Fruit fly (Drosophila melanogaster) whole organism, embryonic: Measurements from ENCODE around the gene CG17982.

Source experiments
- Ada2b ChIP-seq: fragments of 200-800 bp; sonication (Bioruptor generic); IDR thresholded peaks from 2 replicates; pipeline ENCODE4 v1.3.6; 2022; ENCODE audit warnings: missing biosample characterization, missing genetic modification characterization
- BEAF-32 ChIP-seq: fragments of 200-800 bp; sonication (Bioruptor generic); optimal IDR thresholded peaks from 3 replicates; lab custom pipeline; 2017; ENCODE audit warnings: missing biosample characterization, missing genetic modification characterization, mild to moderate bottlenecking, moderate library complexity, missing genetic modification reagents
- CG10147 ChIP-seq: fragments of 200-800 bp; sonication (Bioruptor generic); optimal IDR thresholded peaks from 2 replicates; lab custom pipeline; 2019; ENCODE audit warnings: missing biosample characterization, mild to moderate bottlenecking, missing genetic modification characterization, moderate library complexity
- CG10209 ChIP-seq: fragments of 200-800 bp; sonication (Bioruptor generic); optimal IDR thresholded peaks from 3 replicates; lab custom pipeline; 2017; ENCODE audit warnings: missing biosample characterization, mild to moderate bottlenecking, missing genetic modification characterization, missing genetic modification reagents
- CG10267 ChIP-seq: fragments of 200-800 bp; sonication (Bioruptor generic); optimal IDR thresholded peaks from 2 replicates; lab custom pipeline; 2018; ENCODE audit warnings: missing biosample characterization, mild to moderate bottlenecking, missing genetic modification characterization, moderate library complexity
- CG10959 ChIP-seq: fragments of 200-800 bp; sonication (Bioruptor generic); IDR thresholded peaks from 2 replicates; pipeline ENCODE4 v1.3.6; 2022; ENCODE audit warnings: missing biosample characterization, missing genetic modification characterization
- CG11085 ChIP-seq: fragments of 200-800 bp; sonication (Bioruptor generic); IDR thresholded peaks from 2 replicates; pipeline ENCODE4 v1.3.6; 2022; ENCODE audit warnings: missing biosample characterization, missing genetic modification characterization
- CG12104 ChIP-seq: fragments of 200-800 bp; sonication (Bioruptor generic); optimal IDR thresholded peaks from 3 replicates; lab custom pipeline; 2016; ENCODE audit warnings: missing biosample characterization, missing genetic modification characterization
- CG13123 ChIP-seq: fragments of 200-800 bp; sonication (Bioruptor generic); optimal IDR thresholded peaks from 2 replicates; lab custom pipeline; 2016; ENCODE audit warnings: missing biosample characterization, missing genetic modification characterization
- CG13894 ChIP-seq: fragments of 200-800 bp; sonication (Bioruptor generic); optimal IDR thresholded peaks from 3 replicates; lab custom pipeline; 2018; ENCODE audit warnings: missing biosample characterization, mild to moderate bottlenecking, missing genetic modification characterization, moderate library complexity
- CG14014 ChIP-seq: fragments of 200-800 bp; sonication (Bioruptor generic); IDR thresholded peaks from 2 replicates; pipeline ENCODE4 v1.3.6; 2022; ENCODE audit warnings: missing biosample characterization, missing genetic modification characterization
- CG1602 ChIP-seq: fragments of 200-800 bp; sonication (Bioruptor generic); optimal IDR thresholded peaks from 3 replicates; lab custom pipeline; 2016; ENCODE audit warnings: missing biosample characterization, missing genetic modification characterization
- CG17186 ChIP-seq: fragments of 200-800 bp; sonication (Bioruptor generic); optimal IDR thresholded peaks from 3 replicates; lab custom pipeline; 2017; ENCODE audit warnings: missing biosample characterization, missing genetic modification reagents, missing genetic modification characterization
- CG17912 ChIP-seq: fragments of 200-800 bp; sonication (Bioruptor generic); optimal IDR thresholded peaks from 2 replicates; lab custom pipeline; 2018; ENCODE audit warnings: missing biosample characterization, mild to moderate bottlenecking, missing genetic modification characterization
- CG18619 ChIP-seq: fragments of 200-800 bp; sonication (Bioruptor generic); optimal IDR thresholded peaks from 3 replicates; lab custom pipeline; 2017; ENCODE audit warnings: missing biosample characterization, mild to moderate bottlenecking, missing genetic modification characterization
- CG2116 ChIP-seq: fragments of 200-800 bp; sonication (Bioruptor generic); optimal IDR thresholded peaks from 3 replicates; lab custom pipeline; 2018; ENCODE audit warnings: missing biosample characterization, mild to moderate bottlenecking, missing genetic modification characterization
- CG2129 ChIP-seq: fragments of 200-800 bp; sonication (Bioruptor generic); IDR thresholded peaks from 2 replicates; pipeline ENCODE4 v1.3.6; 2022; ENCODE audit warnings: missing biosample characterization, missing genetic modification characterization; ENCODE audit not compliant: partially characterized antibody
- CG2199 ChIP-seq: fragments of 200-800 bp; sonication (Bioruptor generic); IDR thresholded peaks from 3 replicates; pipeline ENCODE4 v1.3.6; 2022; ENCODE audit warnings: missing biosample characterization, missing genetic modification characterization
- CG30403 ChIP-seq: fragments of 200-800 bp; sonication (Bioruptor generic); optimal IDR thresholded peaks from 3 replicates; lab custom pipeline; 2016; ENCODE audit warnings: missing biosample characterization, missing genetic modification characterization
- CG4707 ChIP-seq: fragments of 200-800 bp; sonication (Bioruptor generic); optimal IDR thresholded peaks from 2 replicates; lab custom pipeline; 2018; ENCODE audit warnings: missing biosample characterization, mild to moderate bottlenecking, missing genetic modification characterization, moderate library complexity
- CG6272 ChIP-seq: fragments of 200-800 bp; sonication (Bioruptor generic); IDR thresholded peaks from 2 replicates; pipeline ENCODE4 v1.3.6; 2022; ENCODE audit warnings: missing biosample characterization, missing genetic modification characterization
- CG7839 ChIP-seq: fragments of 200-800 bp; sonication (Bioruptor generic); optimal IDR thresholded peaks from 3 replicates; lab custom pipeline; 2018; ENCODE audit warnings: missing biosample characterization, mild to moderate bottlenecking, missing genetic modification characterization, moderate library complexity
- CG8290 ChIP-seq, 3 experiments: fragments of 200-800 bp; sonication (Bioruptor generic); optimal IDR thresholded peaks; 2 replicates each; lab custom pipeline; 2016 to 2019; ENCODE audit warnings: missing biosample characterization in 3 of 3, missing genetic modification characterization in 3 of 3, mild to moderate bottlenecking in 2 of 3, moderate library complexity in 1 of 3
- CG8388 ChIP-seq: fragments of 200-800 bp; sonication (Bioruptor generic); optimal IDR thresholded peaks from 2 replicates; lab custom pipeline; 2019; ENCODE audit warnings: missing biosample characterization, mild to moderate bottlenecking, missing genetic modification characterization, moderate library complexity
- Dip3 ChIP-seq: fragments of 200-800 bp; sonication (Bioruptor generic); optimal IDR thresholded peaks from 3 replicates; lab custom pipeline; 2016; ENCODE audit warnings: missing biosample characterization, missing genetic modification characterization
- Drgx ChIP-seq: fragments of 200-800 bp; sonication (Bioruptor generic); IDR thresholded peaks from 2 replicates; pipeline ENCODE4 v1.3.6; 2022; ENCODE audit warnings: missing biosample characterization, missing genetic modification characterization
- Elba2 ChIP-seq: fragments of 200-800 bp; sonication (Bioruptor generic); optimal IDR thresholded peaks from 3 replicates; lab custom pipeline; 2016; ENCODE audit warnings: missing biosample characterization, missing genetic modification characterization
- Hr51 ChIP-seq, 2 experiments: fragments of 200-800 bp; sonication (Bioruptor generic); optimal IDR thresholded peaks; 2 replicates in 1 of 2; 3 replicates in 1 of 2; lab custom pipeline; 2016 to 2018; ENCODE audit warnings: missing biosample characterization in 2 of 2, missing genetic modification characterization in 2 of 2, mild to moderate bottlenecking in 1 of 2, moderate library complexity in 1 of 2
- Hsf ChIP-seq: fragments of 200-800 bp; sonication (Bioruptor generic); optimal IDR thresholded peaks from 3 replicates; lab custom pipeline; 2016; ENCODE audit warnings: missing biosample characterization, missing genetic modification characterization
- Lhr ChIP-seq: fragments of 200-800 bp; sonication (Bioruptor generic); optimal IDR thresholded peaks from 3 replicates; lab custom pipeline; 2017; ENCODE audit warnings: mild to moderate bottlenecking, missing biosample characterization, missing genetic modification reagents, missing genetic modification characterization
- Lim3 ChIP-seq: fragments of 200-800 bp; sonication (Bioruptor generic); IDR thresholded peaks from 2 replicates; pipeline ENCODE4 v1.3.6; 2022; ENCODE audit warnings: missing biosample characterization, missing genetic modification characterization
- MTF-1 ChIP-seq: fragments of 200-800 bp; sonication (Bioruptor generic); optimal IDR thresholded peaks from 2 replicates; lab custom pipeline; 2018; ENCODE audit warnings: missing biosample characterization, mild to moderate bottlenecking, missing genetic modification characterization, borderline replicate concordance
- NK7.1 ChIP-seq: fragments of 200-800 bp; sonication (Bioruptor generic); optimal IDR thresholded peaks from 3 replicates; lab custom pipeline; 2016; ENCODE audit warnings: missing biosample characterization, missing genetic modification characterization
- Rfx ChIP-seq: fragments of 200-800 bp; sonication (Bioruptor generic); IDR thresholded peaks from 2 replicates; pipeline ENCODE4 v1.3.6; 2022; ENCODE audit warnings: missing biosample characterization, missing genetic modification characterization
- Tbp ChIP-seq: fragments of >200 bp; optimal IDR thresholded peaks from 2 replicates; lab custom pipeline; 2018; ENCODE audit warnings: missing biosample characterization, missing genetic modification characterization
- ash1 ChIP-seq: fragments of 200-800 bp; sonication (Bioruptor generic); optimal IDR thresholded peaks from 2 replicates; lab custom pipeline; 2018; ENCODE audit warnings: missing biosample characterization, mild to moderate bottlenecking, missing genetic modification characterization
- bowl ChIP-seq: fragments of 200-800 bp; sonication (Bioruptor generic); IDR thresholded peaks from 2 replicates; pipeline ENCODE4 v1.3.6; 2022; ENCODE audit warnings: missing biosample characterization, missing genetic modification characterization
- crc ChIP-seq: fragments of 200-800 bp; sonication (Bioruptor generic); optimal IDR thresholded peaks from 2 replicates; lab custom pipeline; 2016; ENCODE audit warnings: missing biosample characterization, missing genetic modification characterization
- danr ChIP-seq: fragments of 200-800 bp; sonication (Bioruptor generic); IDR thresholded peaks from 2 replicates; pipeline ENCODE4 v1.3.6; 2022; ENCODE audit warnings: missing biosample characterization, missing genetic modification characterization
- jing ChIP-seq: fragments of 200-800 bp; sonication (Bioruptor generic); optimal IDR thresholded peaks from 2 replicates; lab custom pipeline; 2018; ENCODE audit warnings: missing biosample characterization, mild to moderate bottlenecking, missing genetic modification characterization
- ken ChIP-seq: fragments of 200-800 bp; sonication (Bioruptor generic); IDR thresholded peaks from 3 replicates; pipeline ENCODE4 v1.3.6; 2022; ENCODE audit warnings: missing biosample characterization, missing genetic modification characterization
- kni ChIP-seq: fragments of 200-800 bp; sonication (Bioruptor generic); optimal IDR thresholded peaks from 3 replicates; lab custom pipeline; 2017; ENCODE audit warnings: mild to moderate bottlenecking, missing biosample characterization, missing genetic modification reagents, missing genetic modification characterization
- peb ChIP-seq: fragments of 200-800 bp; sonication (Bioruptor generic); IDR thresholded peaks from 2 replicates; pipeline ENCODE4 v1.3.6; 2022; ENCODE audit warnings: missing biosample characterization, missing genetic modification characterization
- pros ChIP-seq: fragments of 200-800 bp; sonication (Bioruptor generic); optimal IDR thresholded peaks from 3 replicates; lab custom pipeline; 2019; ENCODE audit warnings: missing biosample characterization, mild to moderate bottlenecking, missing genetic modification characterization, moderate library complexity
- pum ChIP-seq: fragments of 200-800 bp; sonication (Bioruptor generic); optimal IDR thresholded peaks from 2 replicates; lab custom pipeline; 2016; ENCODE audit warnings: missing biosample characterization, missing genetic modification characterization
- salm ChIP-seq: fragments of 200-800 bp; sonication (Bioruptor generic); optimal IDR thresholded peaks from 2 replicates; lab custom pipeline; 2018; ENCODE audit warnings: missing biosample characterization, mild to moderate bottlenecking, missing genetic modification characterization
- stwl ChIP-seq: fragments of 200-800 bp; sonication (Bioruptor generic); optimal IDR thresholded peaks from 3 replicates; lab custom pipeline; 2018; ENCODE audit warnings: missing biosample characterization, mild to moderate bottlenecking, missing genetic modification characterization, moderate library complexity
- tap ChIP-seq: fragments of 200-800 bp; optimal IDR thresholded peaks from 3 replicates; lab custom pipeline; 2019; ENCODE audit warnings: missing biosample characterization, mild to moderate bottlenecking, missing genetic modification characterization, moderate library complexity
- twi ChIP-seq: fragments of 200-800 bp; optimal IDR thresholded peaks from 2 replicates; lab custom pipeline; 2019; ENCODE audit warnings: missing biosample characterization, mild to moderate bottlenecking, missing genetic modification characterization, moderate library complexity
- vnd ChIP-seq: fragments of 200-800 bp; sonication (Bioruptor generic); IDR thresholded peaks from 3 replicates; pipeline ENCODE4 v1.3.6; 2022; ENCODE audit warnings: missing biosample characterization, missing genetic modification characterization; ENCODE audit not compliant: partially characterized antibody
- wor ChIP-seq: fragments of 200-800 bp; sonication (Bioruptor generic); IDR thresholded peaks from 2 replicates; pipeline ENCODE4 v1.3.6; 2022; ENCODE audit warnings: missing biosample characterization, missing genetic modification characterization

The CG17982 gene

DNA sequence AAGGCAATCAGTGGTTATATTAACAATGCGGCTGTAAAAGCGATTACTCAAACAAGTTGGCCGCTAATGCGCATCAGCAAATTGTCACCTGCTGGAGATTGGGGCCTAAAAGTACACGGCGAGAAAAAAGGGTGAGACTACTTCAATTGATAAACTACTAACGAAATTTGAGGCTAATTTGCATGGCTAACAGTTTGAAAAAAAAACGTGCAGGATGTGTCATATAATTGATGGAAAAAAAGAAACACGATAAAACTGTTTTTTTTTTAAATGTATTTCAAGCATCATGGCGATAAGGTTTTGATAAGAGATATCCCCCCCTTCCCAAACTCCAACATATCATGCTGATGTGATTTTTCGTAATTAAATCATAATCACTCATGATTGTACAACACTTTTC, 30.9 kb downstream of the CG17982 start (continued):
- TF ChIP-seq CG17186 (GFP tag; lab: Kevin White, UChicago) = no peak
- TF ChIP-seq Ada2b (GFP tag; lab: Robert Waterston, UW) = peak; percentile 16; the same call in 1 of the 2 replicates
- peak; percentile 46; the same call in 1 of the 2 replicates for TF ChIP-seq CG14014 (GFP tag; lab: Robert Waterston, UW)
- no peak for TF ChIP-seq CG17912 (GFP tag; lab: Kevin White, UChicago)
- TF ChIP-seq peb (GFP tag; lab: Robert Waterston, UW) = no peak
- no peak for TF ChIP-seq BEAF-32 (GFP tag; lab: Kevin White, UChicago)
- TF ChIP-seq Lim3 = no peak
- TF ChIP-seq jing (GFP tag; lab: Kevin White, UChicago) = no peak
- TF ChIP-seq CG4707 (GFP tag; lab: Kevin White, UChicago) = no peak
- no peak for TF ChIP-seq MTF-1 (GFP tag; lab: Kevin White, UChicago)
- TF ChIP-seq CG1602 (GFP tag; lab: Kevin White, UChicago) = no peak
- no peak for TF ChIP-seq danr (GFP tag; lab: Robert Waterston, UW)
- no peak for TF ChIP-seq crc (GFP tag; lab: Kevin White, UChicago)
- no peak for TF ChIP-seq CG2199 (GFP tag; lab: Robert Waterston, UW)
- TF ChIP-seq CG10147 (GFP tag; lab: Kevin White, UChicago) = no peak
- no peak for TF ChIP-seq CG13123 (GFP tag; lab: Kevin White, UChicago)
- no peak for TF ChIP-seq Tbp (GFP tag; lab: Kevin White, UChicago)
- no peak for TF ChIP-seq Elba2 (GFP tag; lab: Kevin White, UChicago)
- no peak for TF ChIP-seq kni (GFP tag; lab: Kevin White, UChicago)
- no peak for TF ChIP-seq CG12104 (GFP tag; lab: Kevin White, UChicago)
- no peak for TF ChIP-seq salm
- TF ChIP-seq Lhr (GFP tag; lab: Kevin White, UChicago) = no peak
- TF ChIP-seq Hr51 (GFP tag; optimal IDR thresholded peaks at IDR 0.05; lab: Kevin White, UChicago) = peak in 1 of 2 experiments; percentile 42
- TF ChIP-seq tap (tag; lab: Kevin White, UChicago) = no peak
- TF ChIP-seq ash1 = no peak
- TF ChIP-seq Drgx (GFP tag; lab: Robert Waterston, UW) = no peak
- TF ChIP-seq pros = no peak
- no peak for TF ChIP-seq vnd (GFP tag; lab: Robert Waterston, UW)
- no peak for TF ChIP-seq CG11085 (GFP tag; lab: Robert Waterston, UW)
- TF ChIP-seq NK7.1 (GFP tag; lab: Kevin White, UChicago) = peak; percentile 11
- no peak for TF ChIP-seq stwl (tag; lab: Kevin White, UChicago)
- peak; percentile 70 for TF ChIP-seq Rfx (GFP tag; lab: Robert Waterston, UW)
- peak; percentile 2 for TF ChIP-seq Dip3 (GFP tag; lab: Kevin White, UChicago)
- no peak for TF ChIP-seq CG6272 (GFP tag; lab: Robert Waterston, UW)
- peak; percentile 30 for TF ChIP-seq CG30403 (GFP tag; lab: Kevin White, UChicago)
- no peak for TF ChIP-seq pum (GFP tag; lab: Kevin White, UChicago)
- no peak for TF ChIP-seq CG2129 (GFP tag; lab: Robert Waterston, UW)
- no peak for TF ChIP-seq CG2116 (GFP tag; lab: Kevin White, UChicago)
- peak; percentile 18 for TF ChIP-seq CG18619 (GFP tag; lab: Kevin White, UChicago)
- no peak for TF ChIP-seq CG10959 (GFP tag; lab: Robert Waterston, UW)
- no peak for TF ChIP-seq wor (GFP tag; lab: Robert Waterston, UW)
- TF ChIP-seq Hsf (GFP tag; lab: Kevin White, UChicago) = peak; percentile 1
- TF ChIP-seq CG10209 (GFP tag; lab: Kevin White, UChicago) = peak; percentile 35
- no peak for TF ChIP-seq CG8388 (GFP tag; lab: Kevin White, UChicago)
- peak; percentile 53 for TF ChIP-seq CG7839 (tag; lab: Kevin White, UChicago)
- no peak for TF ChIP-seq bowl
- no peak for TF ChIP-seq CG8290 (GFP tag; optimal IDR thresholded peaks at IDR 0.05; lab: Kevin White, UChicago)
- peak in 1 of 2 experiments; percentile 5 for TF ChIP-seq CG8290 (tag; optimal IDR thresholded peaks at IDR 0.05; lab: Kevin White, UChicago)
- TF ChIP-seq ken (GFP tag; lab: Robert Waterston, UW) = no peak
- TF ChIP-seq twi (tag; lab: Kevin White, UChicago) = no peak
- no peak for TF ChIP-seq CG10267 (tag; lab: Kevin White, UChicago)
- TF ChIP-seq CG13894 (tag; lab: Kevin White, UChicago) = no peak
